ENCODE assay signal across 1 fruit fly cellular context in the genomic region with DNA sequence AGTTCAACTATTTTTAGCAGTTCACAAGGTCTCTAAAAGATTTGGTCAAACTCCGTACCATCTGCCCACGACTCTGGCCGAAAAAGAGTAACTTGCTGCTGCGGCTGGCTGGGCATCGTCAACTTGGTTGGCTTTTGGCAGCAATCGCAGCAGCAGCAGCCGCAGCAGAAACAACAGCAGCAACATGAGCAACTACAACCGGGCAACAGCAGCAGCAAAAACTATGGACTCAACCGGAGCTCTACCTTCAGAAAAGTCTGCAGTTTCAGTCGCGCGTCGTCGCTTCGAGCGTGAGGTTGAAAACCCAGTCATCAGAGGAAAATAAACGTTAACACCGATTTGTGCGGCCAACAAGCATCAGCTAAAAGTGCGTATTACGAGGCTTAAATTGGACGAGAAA.
A peak's percentile ranks its signal among the peaks of the same experiment; 100 is the strongest.
TF ChIP-seq lines count a peak whose summit lies in the region.

A gene (plus strand): TSS at position 266 of the 400 bp plus-strand sequence.

TF ChIP-seq in whole organism, embryonic, 481 proteins besides CTCF, POLR2A, EP300 and RAD21 (continued from another document):
- peak; percentile 82; the same call in 3 of the 4 replicates for TF ChIP-seq chinmo (GFP tag; IDR thresholded peaks at IDR 0.05; lab: Robert Waterston, UW; ENCODE audit: partially characterized antibody)
- peak; percentile 49; the same call in 2 of the 3 replicates for TF ChIP-seq row (GFP tag; IDR thresholded peaks at IDR 0.05; lab: Robert Waterston, UW)
- no peak for TF ChIP-seq sens (GFP tag; lab: Kevin White, UChicago)
- TF ChIP-seq Dek (tag; optimal IDR thresholded peaks at IDR 0.05; lab: Kevin White, UChicago) = no peak
TF ChIP-seq in whole organism, embryonic: peak in this region for 14.
